Worm (Caenorhabditis elegans) whole organism, mixed stage, embryonic: ENCODE results near the gene tyr-1.

Experiments used
- M03D4.4 ChIP-seq: sonication (generic microtip); optimal IDR thresholded peaks from 2 replicates; lab custom pipeline; 2017; ENCODE audit warnings: mild to moderate bottlenecking, missing genetic modification characterization, missing compliant biosample characterization
- lin-13 ChIP-seq: fragments of 150-350 bp; optimal IDR thresholded peaks from 2 replicates; lab custom pipeline; 2014; ENCODE audit warnings: missing biosample characterization, missing genetic modification characterization
- sptf-1 ChIP-seq: sonication (generic microtip); optimal IDR thresholded peaks from 2 replicates; lab custom pipeline; 2017; ENCODE audit warnings: mild to moderate bottlenecking, missing genetic modification characterization, moderate library complexity, missing compliant biosample characterization
- unc-39 ChIP-seq: fragments of 150-350 bp; optimal IDR thresholded peaks from 2 replicates; lab custom pipeline; 2014; ENCODE audit warnings: missing biosample characterization, missing genetic modification characterization
- unc-62 ChIP-seq: fragments of 150-350 bp; optimal IDR thresholded peaks from 2 replicates; lab custom pipeline; 2014; ENCODE audit warnings: missing biosample characterization, missing genetic modification reagents, missing genetic modification characterization

DNA sequence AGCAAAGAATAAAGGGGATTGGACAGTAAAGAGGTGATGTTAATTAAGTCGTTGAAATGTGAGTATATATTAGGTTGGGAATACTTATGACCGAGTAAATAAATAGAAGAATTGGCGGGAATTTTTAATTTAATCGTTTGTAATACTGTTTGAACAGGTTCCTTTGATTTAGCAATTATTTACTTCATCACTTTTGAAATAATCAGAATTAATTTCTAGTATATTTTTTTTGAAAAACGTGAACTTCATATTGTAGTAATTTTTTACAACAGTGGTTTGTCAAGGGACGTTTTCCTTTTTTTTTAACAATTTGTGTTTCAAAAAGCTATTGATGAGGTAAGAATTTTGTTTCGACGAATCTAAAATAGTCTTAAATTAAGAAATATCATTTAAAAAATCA is 48.6 kb downstream of the tyr-1 start, which contains the start of gene C29E4.17:
- TF ChIP-seq lin-13 (no peak), unc-39 (tag; lab: Kevin White, UChicago) (no peak), M03D4.4 (tag; lab: Kevin White, UChicago) (no peak), sptf-1 (tag; lab: Kevin White, UChicago) (no peak), unc-62 (GFP tag; lab: Kevin White, UChicago) (no peak)
